Fruit fly (Drosophila melanogaster): ENCODE data around the gene rdgB.

The rdgB gene

dm6 chrX:13748906-13749872, 13.4 kb upstream of the rdgB start (continued):
- peak; percentile 53; the same call in 1 of the 2 replicates for TF ChIP-seq CG1024 (GFP tag; IDR thresholded peaks at IDR 0.05)
- no peak for TF ChIP-seq CG6654 (GFP tag; optimal IDR thresholded peaks at IDR 0.05)
- TF ChIP-seq BtbVII (GFP tag; optimal IDR thresholded peaks at IDR 0.05) = peak; percentile 30
- TF ChIP-seq CG13296 (GFP tag; optimal IDR thresholded peaks at IDR 0.05) = peak; percentile 70
- TF ChIP-seq zfh1 (GFP tag; IDR thresholded peaks at IDR 0.05) = peak; percentile 62
- TF ChIP-seq CG9817 (tag; optimal IDR thresholded peaks at IDR 0.05) = peak; percentile 49
- peak; percentile 59 for TF ChIP-seq CG1603 (tag; optimal IDR thresholded peaks at IDR 0.05)
- TF ChIP-seq Atf3 (GFP tag; optimal IDR thresholded peaks at IDR 0.05) = peak; percentile 7
- TF ChIP-seq CG6683 (GFP tag; optimal IDR thresholded peaks at IDR 0.05) = peak; percentile 17
- TF ChIP-seq sd (tag; optimal IDR thresholded peaks at IDR 0.05) = peak; percentile 61
- TF ChIP-seq CG7928 (GFP tag; optimal IDR thresholded peaks at IDR 0.05) = peak; percentile 29
- TF ChIP-seq ato (GFP tag; IDR thresholded peaks at IDR 0.05; ENCODE audit: partially characterized antibody) = no peak
- no peak for TF ChIP-seq D (optimal IDR thresholded peaks at IDR 0.05)
- TF ChIP-seq D (GFP tag; optimal IDR thresholded peaks at IDR 0.05) = no peak
- no peak for TF ChIP-seq CG8290 (GFP tag; optimal IDR thresholded peaks at IDR 0.05)
- peak in 1 of 2 experiments; percentile 55 for TF ChIP-seq CG8290 (tag; optimal IDR thresholded peaks at IDR 0.05)
- peak; percentile 54; the same call in 1 of the 2 replicates for TF ChIP-seq Oaz (GFP tag; IDR thresholded peaks at IDR 0.05)
- TF ChIP-seq Bteb2 (GFP tag; optimal IDR thresholded peaks at IDR 0.05) = peak; percentile 16
- TF ChIP-seq zen (tag; optimal IDR thresholded peaks at IDR 0.05) = peak; percentile 22
- peak; percentile 45 for TF ChIP-seq CHES-1-like (GFP tag; optimal IDR thresholded peaks at IDR 0.05)
- peak in 1 of 2 experiments; percentile 39 for TF ChIP-seq eve (GFP tag; optimal IDR thresholded peaks at IDR 0.05)
- no peak for TF ChIP-seq CG34376 (GFP tag; optimal IDR thresholded peaks at IDR 0.05)
- TF ChIP-seq CG7745 (tag; optimal IDR thresholded peaks at IDR 0.05) = no peak
- peak; percentile 74 for TF ChIP-seq CG18262 (tag; optimal IDR thresholded peaks at IDR 0.05)
- TF ChIP-seq sim (GFP tag; IDR thresholded peaks at IDR 0.05) = peak; percentile 29; the same call in 1 of the 2 replicates
- TF ChIP-seq dysf (GFP tag; IDR thresholded peaks at IDR 0.05) = peak; percentile 86; the same call in 2 of the 3 replicates
- TF ChIP-seq CG12104 (GFP tag; optimal IDR thresholded peaks at IDR 0.05) = peak; percentile 50
- TF ChIP-seq CG32532 (GFP tag; IDR thresholded peaks at IDR 0.05) = peak; percentile 87
- no peak for TF ChIP-seq pan (optimal IDR thresholded peaks at IDR 0.05)
- TF ChIP-seq pan (GFP tag; optimal IDR thresholded peaks at IDR 0.05 in 1 of 2, IDR thresholded peaks at IDR 0.05 in 1 of 2) = peak in 1 of 2 experiments; percentile 86
- TF ChIP-seq tgo (GFP tag; IDR thresholded peaks at IDR 0.05) = peak; percentile 83
- peak; percentile 59 for TF ChIP-seq CG10366 (GFP tag; IDR thresholded peaks at IDR 0.05)
- TF ChIP-seq twi (tag; optimal IDR thresholded peaks at IDR 0.05) = peak; percentile 9
- TF ChIP-seq CG16815 (GFP tag; optimal IDR thresholded peaks at IDR 0.05) = peak; percentile 7
- TF ChIP-seq CG15514 (GFP tag; optimal IDR thresholded peaks at IDR 0.05) = peak; percentile 66
- peak; percentile 71; the same call in 1 of the 3 replicates for TF ChIP-seq CG34422 (GFP tag; IDR thresholded peaks at IDR 0.05)
- peak; percentile 22 for TF ChIP-seq CG6765 (GFP tag; optimal IDR thresholded peaks at IDR 0.05)
- TF ChIP-seq ci (GFP tag; IDR thresholded peaks at IDR 0.05) = peak; percentile 66; the same call in 2 of the 3 replicates
- TF ChIP-seq Hr3 (GFP tag; optimal IDR thresholded peaks at IDR 0.05) = peak; percentile 59
- TF ChIP-seq CG4404 (GFP tag; IDR thresholded peaks at IDR 0.05) = peak; percentile 65
- peak; percentile 17 for TF ChIP-seq nau (GFP tag; optimal IDR thresholded peaks at IDR 0.05)
- TF ChIP-seq Opbp (GFP tag; IDR thresholded peaks at IDR 0.05; ENCODE audit: partially characterized antibody) = no peak
- TF ChIP-seq Dek (tag; optimal IDR thresholded peaks at IDR 0.05) = peak; percentile 66
- TF ChIP-seq CG11504 (tag; optimal IDR thresholded peaks at IDR 0.05) = peak; percentile 84
- TF ChIP-seq CG31388 (GFP tag; optimal IDR thresholded peaks at IDR 0.05) = peak; percentile 15
- TF ChIP-seq nmo (GFP tag; optimal IDR thresholded peaks at IDR 0.05) = peak; percentile 58
- no peak for TF ChIP-seq vfl (GFP tag; optimal IDR thresholded peaks at IDR 0.05)
- TF ChIP-seq CG11085 (GFP tag; IDR thresholded peaks at IDR 0.05) = peak; percentile 39; the same call in 1 of the 2 replicates
